Fruit fly (Drosophila melanogaster) whole organism: ENCODE measurements around the gene Scgalpha.

ENCODE experiments used
- CG8478 ChIP-seq: fragments of >200 bp; optimal IDR thresholded peaks from 2 replicates; lab custom pipeline; 2018; ENCODE audit warnings: inconsistent platforms
- Dll ChIP-seq: fragments of >200 bp; optimal IDR thresholded peaks from 2 replicates; lab custom pipeline; 2017
- EcR ChIP-seq, 2 experiments: fragments of >200 bp; optimal IDR thresholded peaks; 2 replicates each; lab custom pipeline; 2017; ENCODE audit warnings: missing biosample characterization in 2 of 2, missing genetic modification characterization in 2 of 2, missing genetic modification reagents in 2 of 2
- pan ChIP-seq: fragments of >200 bp; optimal IDR thresholded peaks from 2 replicates; lab custom pipeline; 2017
- psq ChIP-seq: fragments of >200 bp; optimal IDR thresholded peaks from 2 replicates; lab custom pipeline; 2017
- usp ChIP-seq: fragments of >200 bp; optimal IDR thresholded peaks from 2 replicates; lab custom pipeline; 2017; ENCODE audit warnings: missing biosample characterization, missing genetic modification characterization, mixed read lengths

Gene Scgalpha

dm6 chr2L:8277561-8278201 is 25.5 kb upstream of the Scgalpha start:
- no peak for TF ChIP-seq Dll

- peak in 1 of 2 experiments; percentile 47 for TF ChIP-seq EcR (GFP tag; optimal IDR thresholded peaks at IDR 0.05; lab: Kevin White, UChicago)
- TF ChIP-seq usp = no peak
- no peak for TF ChIP-seq CG8478 (lab: Kevin White, UChicago)
- no peak for TF ChIP-seq Dll
These were observed 23.7 kb upstream of the Scgalpha start for dm6 chr2L:8279400-8280065.

- TF ChIP-seq CG8478 (lab: Kevin White, UChicago) (no peak), psq (no peak), EcR (GFP tag; optimal IDR thresholded peaks at IDR 0.05; lab: Kevin White, UChicago) (no peak), pan (lab: Kevin White, UChicago) (no peak), usp (no peak), Dll (no peak)
These were observed 23.0 kb upstream of the Scgalpha start for dm6 chr2L:8280225-8280624.

dm6 chr2L:8281872-8282271 is 21.4 kb upstream of the Scgalpha start:
- TF ChIP-seq pan (lab: Kevin White, UChicago) (no peak), psq (no peak), CG8478 (lab: Kevin White, UChicago) (no peak), EcR (GFP tag; optimal IDR thresholded peaks at IDR 0.05; lab: Kevin White, UChicago) (no peak), Dll (no peak), usp (no peak)

- TF ChIP-seq psq (no peak), CG8478 (lab: Kevin White, UChicago) (no peak), Dll (no peak), pan (lab: Kevin White, UChicago) (no peak), EcR (GFP tag; optimal IDR thresholded peaks at IDR 0.05; lab: Kevin White, UChicago) (no peak), usp (no peak)
These were observed 18.2 kb upstream of the Scgalpha start for dm6 chr2L:8284913-8285619.

- TF ChIP-seq EcR (GFP tag; optimal IDR thresholded peaks at IDR 0.05; lab: Kevin White, UChicago) (peak in 1 of 2 experiments; percentile 48), Dll (no peak)
These were observed 16.6 kb upstream of the Scgalpha start for dm6 chr2L:8286595-8286994.

dm6 chr2L:8288087-8288486 is 15.1 kb upstream of the Scgalpha start:
- no peak for TF ChIP-seq Dll
- no peak for TF ChIP-seq usp
- TF ChIP-seq EcR (GFP tag; optimal IDR thresholded peaks at IDR 0.05; lab: Kevin White, UChicago) = no peak
- TF ChIP-seq psq = no peak
- no peak for TF ChIP-seq CG8478 (lab: Kevin White, UChicago)
- TF ChIP-seq pan (lab: Kevin White, UChicago) = no peak

dm6 chr2L:8289352-8290091 is 13.7 kb upstream of the Scgalpha start:
- TF ChIP-seq psq (no peak), CG8478 (lab: Kevin White, UChicago) (no peak), pan (lab: Kevin White, UChicago) (no peak), EcR (GFP tag; optimal IDR thresholded peaks at IDR 0.05; lab: Kevin White, UChicago) (no peak), Dll (no peak), usp (no peak)

dm6 chr2L:8290092-8290424 is 13.2 kb upstream of the Scgalpha start:
- TF ChIP-seq psq (no peak), Dll (no peak), usp (no peak), pan (lab: Kevin White, UChicago) (no peak), CG8478 (lab: Kevin White, UChicago) (no peak), EcR (GFP tag; optimal IDR thresholded peaks at IDR 0.05; lab: Kevin White, UChicago) (no peak)

dm6 chr2L:8290653-8291233 is 12.5 kb upstream of the Scgalpha start:
- TF ChIP-seq psq = no peak
- no peak for TF ChIP-seq pan (lab: Kevin White, UChicago)
- no peak for TF ChIP-seq EcR (GFP tag; optimal IDR thresholded peaks at IDR 0.05; lab: Kevin White, UChicago)
- TF ChIP-seq usp = no peak
- no peak for TF ChIP-seq CG8478 (lab: Kevin White, UChicago)

- TF ChIP-seq CG8478 (lab: Kevin White, UChicago) (no peak), Dll (no peak), EcR (GFP tag; optimal IDR thresholded peaks at IDR 0.05; lab: Kevin White, UChicago) (no peak), psq (no peak), pan (lab: Kevin White, UChicago) (no peak), usp (no peak)
These were observed 10.9 kb upstream of the Scgalpha start for dm6 chr2L:8292159-8292887.

dm6 chr2L:8293449-8293848 is 9.8 kb upstream of the Scgalpha start:
- TF ChIP-seq EcR (GFP tag; optimal IDR thresholded peaks at IDR 0.05; lab: Kevin White, UChicago) = no peak
- TF ChIP-seq pan (lab: Kevin White, UChicago) = no peak
